Worm (Caenorhabditis elegans) whole organism, L4 larva: ENCODE data around the gene thn-1.
A peak's percentile ranks its signal among the peaks of the same experiment; 100 is the strongest.

Experiments
- F26F4.8 ChIP-seq: fragments of 200-800 bp; sonication (Bioruptor generic); conservative IDR thresholded peaks from 2 replicates; pipeline ENCODE4 v1.3.6; 2022; ENCODE audit warnings: missing genetic modification characterization, missing compliant biosample characterization
- T20F7.1 ChIP-seq: fragments of 200-800 bp; sonication (Bioruptor generic); optimal IDR thresholded peaks from 2 replicates; lab custom pipeline; 2018; ENCODE audit warnings: mild to moderate bottlenecking, missing genetic modification characterization, missing compliant biosample characterization
- Y48G9A.11 ChIP-seq: fragments of 200-800 bp; sonication (Bioruptor generic); IDR thresholded peaks from 2 replicates; pipeline ENCODE4 v1.3.6; 2022; ENCODE audit warnings: missing genetic modification reagents, missing genetic modification characterization, missing compliant biosample characterization
- Y5F2A.4 ChIP-seq: fragments of 200-800 bp; sonication (Bioruptor generic); optimal IDR thresholded peaks from 2 replicates; lab custom pipeline; 2018; ENCODE audit warnings: mild to moderate bottlenecking, missing genetic modification characterization, missing compliant biosample characterization
- Y75B8A.6 ChIP-seq: fragments of 200-800 bp; sonication (Bioruptor generic); IDR thresholded peaks from 2 replicates; pipeline ENCODE4 v1.3.6; 2022; ENCODE audit warnings: missing genetic modification reagents, missing genetic modification characterization, missing compliant biosample characterization
- ZK546.5 ChIP-seq, 2 experiments: sonication (generic microtip); optimal IDR thresholded peaks; 2 replicates each; lab custom pipeline; 2017; ENCODE audit warnings: missing biosample characterization in 2 of 2, missing genetic modification characterization in 2 of 2
- aha-1 ChIP-seq: fragments of 150-350 bp; peaks from one replicate; lab custom pipeline; 2014; ENCODE audit warnings: missing biosample characterization, missing genetic modification characterization
- ceh-62 ChIP-seq: sonication (generic microtip); optimal IDR thresholded peaks from 2 replicates; lab custom pipeline; 2017; ENCODE audit warnings: missing biosample characterization, missing genetic modification characterization
- ces-1 ChIP-seq: fragments of 150-350 bp; sonication (generic microtip); optimal IDR thresholded peaks from 4 replicates; lab custom pipeline; 2014; ENCODE audit warnings: missing biosample characterization, missing genetic modification reagents, missing genetic modification characterization
- daf-12 ChIP-seq: fragments of 150-350 bp; optimal IDR thresholded peaks from 2 replicates; lab custom pipeline; 2014; ENCODE audit warnings: missing biosample characterization, missing genetic modification reagents, missing genetic modification characterization
- dmd-9 ChIP-seq: fragments of 200-800 bp; sonication (Bioruptor generic); IDR thresholded peaks from 2 replicates; pipeline ENCODE4 v1.3.6; 2022; ENCODE audit warnings: missing genetic modification reagents, missing genetic modification characterization, missing compliant biosample characterization
- dpl-1 ChIP-seq: fragments of 150-350 bp; optimal IDR thresholded peaks from 2 replicates; lab custom pipeline; 2014; ENCODE audit warnings: missing biosample characterization, missing genetic modification reagents, missing genetic modification characterization
- duxl-1 ChIP-seq: sonication (generic microtip); optimal IDR thresholded peaks from 2 replicates; lab custom pipeline; 2016; ENCODE audit warnings: mild to moderate bottlenecking, missing genetic modification characterization, moderate library complexity, missing compliant biosample characterization; ENCODE audit not compliant: poor library complexity
- dve-1 ChIP-seq: sonication (generic microtip); optimal IDR thresholded peaks from 2 replicates; lab custom pipeline; 2017; ENCODE audit warnings: antibody characterized with exemption, mild to moderate bottlenecking, missing genetic modification characterization, missing compliant biosample characterization; ENCODE audit not compliant: insufficient read depth
- hlh-11 ChIP-seq: fragments of 200-800 bp; sonication (Bioruptor generic); optimal IDR thresholded peaks from 2 replicates; lab custom pipeline; 2018; ENCODE audit warnings: mild to moderate bottlenecking, missing genetic modification characterization, missing compliant biosample characterization
- hlh-30 ChIP-seq: sonication (generic microtip); optimal IDR thresholded peaks from 2 replicates; lab custom pipeline; 2017; ENCODE audit warnings: antibody characterized with exemption, mild to moderate bottlenecking, missing genetic modification characterization, missing compliant biosample characterization; ENCODE audit not compliant: insufficient read depth
- lin-15B ChIP-seq: fragments of 150-350 bp; sonication (generic microtip); optimal IDR thresholded peaks from 3 replicates; lab custom pipeline; 2014; ENCODE audit warnings: missing biosample characterization, missing genetic modification characterization
- lin-39 ChIP-seq: fragments of 150-350 bp; optimal IDR thresholded peaks from 2 replicates; lab custom pipeline; 2014; ENCODE audit warnings: missing biosample characterization, missing genetic modification reagents, missing genetic modification characterization
- lsy-2 ChIP-seq, 2 experiments: fragments of 150-350 bp in 1 of 2; sonication (generic microtip) in 1 of 2; optimal IDR thresholded peaks; 2 replicates each; lab custom pipeline; 2014 to 2017; ENCODE audit warnings: missing biosample characterization in 2 of 2, missing genetic modification characterization in 2 of 2
- mdl-1 ChIP-seq, 2 experiments: fragments of 150-350 bp in 1 of 2; sonication (generic microtip) in 1 of 2; optimal IDR thresholded peaks; 2 replicates each; lab custom pipeline; 2014 to 2017; ENCODE audit warnings: missing biosample characterization in 2 of 2, missing genetic modification characterization in 2 of 2
- mep-1 ChIP-seq: fragments of 150-350 bp; sonication (generic microtip); optimal IDR thresholded peaks from 3 replicates; lab custom pipeline; 2014; ENCODE audit warnings: missing biosample characterization, missing genetic modification characterization
- mxl-2 ChIP-seq: fragments of 200-800 bp; sonication (Bioruptor generic); conservative IDR thresholded peaks from 2 replicates; pipeline ENCODE4 v1.3.6; 2022; ENCODE audit warnings: missing genetic modification reagents, missing genetic modification characterization, missing compliant biosample characterization
- mxl-3 ChIP-seq: fragments of 200-800 bp; sonication (Bioruptor generic); optimal IDR thresholded peaks from 2 replicates; lab custom pipeline; 2018; ENCODE audit warnings: mild to moderate bottlenecking, missing genetic modification characterization, missing compliant biosample characterization
- nhr-10 ChIP-seq: fragments of 150-350 bp; optimal IDR thresholded peaks from 2 replicates; lab custom pipeline; 2014; ENCODE audit warnings: missing biosample characterization, missing genetic modification characterization
- nhr-102 ChIP-seq: sonication (generic microtip); optimal IDR thresholded peaks from 2 replicates; lab custom pipeline; 2016; ENCODE audit warnings: mild to moderate bottlenecking, missing genetic modification characterization, moderate library complexity, missing compliant biosample characterization
- nhr-11 ChIP-seq: fragments of 150-350 bp; optimal IDR thresholded peaks from 2 replicates; lab custom pipeline; 2014; ENCODE audit warnings: missing biosample characterization, missing genetic modification characterization
- nhr-111 ChIP-seq: fragments of 200-800 bp; sonication (Bioruptor generic); optimal IDR thresholded peaks from 2 replicates; lab custom pipeline; 2018; ENCODE audit warnings: mild to moderate bottlenecking, missing genetic modification characterization, missing compliant biosample characterization
- nhr-25 ChIP-seq: sonication (generic microtip); optimal IDR thresholded peaks from 2 replicates; lab custom pipeline; 2017; ENCODE audit warnings: missing genetic modification characterization, mild to moderate bottlenecking, missing compliant biosample characterization, antibody characterized with exemption, moderate library complexity, borderline replicate concordance; ENCODE audit not compliant: insufficient read depth
- nhr-28 ChIP-seq: fragments of 150-350 bp; optimal IDR thresholded peaks from 2 replicates; lab custom pipeline; 2014; ENCODE audit warnings: missing biosample characterization, missing genetic modification characterization
- nhr-41 ChIP-seq: fragments of 200-800 bp; sonication (Bioruptor generic); IDR thresholded peaks from 2 replicates; pipeline ENCODE4 v1.3.6; 2022; ENCODE audit warnings: missing genetic modification reagents, missing genetic modification characterization, missing compliant biosample characterization
- nhr-48 ChIP-seq: sonication (generic microtip); optimal IDR thresholded peaks from 2 replicates; lab custom pipeline; 2016; ENCODE audit warnings: mild to moderate bottlenecking, missing genetic modification characterization, missing compliant biosample characterization
- nhr-76 ChIP-seq: fragments of 150-350 bp; optimal IDR thresholded peaks from 2 replicates; lab custom pipeline; 2014; ENCODE audit warnings: missing biosample characterization, missing genetic modification characterization
- nhr-77 ChIP-seq: fragments of 150-350 bp; optimal IDR thresholded peaks from 2 replicates; lab custom pipeline; 2014; ENCODE audit warnings: missing biosample characterization, missing genetic modification characterization
- pqm-1 ChIP-seq: sonication (generic microtip); optimal IDR thresholded peaks from 2 replicates; lab custom pipeline; 2017; ENCODE audit warnings: missing biosample characterization, missing genetic modification characterization
- rbr-2 ChIP-seq: sonication (generic microtip); optimal IDR thresholded peaks from 2 replicates; lab custom pipeline; 2016; ENCODE audit warnings: missing genotype, missing genetic modification characterization, missing compliant biosample characterization
- tra-1 ChIP-seq: fragments of 200-800 bp; sonication (Bioruptor generic); IDR thresholded peaks from 2 replicates; pipeline ENCODE4 v1.3.6; 2022; ENCODE audit warnings: missing genetic modification reagents, missing genetic modification characterization, missing compliant biosample characterization
- unc-39 ChIP-seq: sonication (generic microtip); optimal IDR thresholded peaks from 2 replicates; lab custom pipeline; 2017; ENCODE audit warnings: missing biosample characterization, missing genetic modification characterization
- unc-62 ChIP-seq, 3 experiments: fragments of 150-350 bp in 1 of 3; sonication (generic microtip); optimal IDR thresholded peaks in 2 of 3; peaks in 1 of 3; 1 replicate in 1 of 3; 2 replicates in 2 of 3; lab custom pipeline; 2014 to 2017; ENCODE audit warnings: missing biosample characterization in 3 of 3, missing genetic modification characterization in 3 of 3, missing genetic modification reagents in 3 of 3, missing genotype in 1 of 3
- zag-1 ChIP-seq: fragments of 150-350 bp; optimal IDR thresholded peaks from 2 replicates; lab custom pipeline; 2014; ENCODE audit warnings: missing biosample characterization, missing genetic modification characterization

Gene thn-1

ce11 chrIV:12391003-12391637, 11.2 kb downstream of the thn-1 start, which contains the start of the genes rps-23 and dpm-3 (continued):
- TF ChIP-seq nhr-10 (tag; lab: Kevin White, UChicago) (no peak), duxl-1 (tag; lab: Kevin White, UChicago) (peak; percentile 91), ceh-62 (tag; lab: Kevin White, UChicago) (no peak), nhr-41 (GFP tag; lab: Robert Waterston, UW) (no peak), Y48G9A.11 (peak; percentile 88), mxl-2 (GFP tag; lab: Robert Waterston, UW) (0 out of 2 replicates have a peak, but pooled peaks have one; percentile 58), rbr-2 (tag; lab: Kevin White, UChicago) (peak; percentile 90), nhr-76 (tag; lab: Kevin White, UChicago) (peak; percentile 29), nhr-11 (tag; lab: Kevin White, UChicago) (peak; percentile 93), dmd-9 (GFP tag; lab: Robert Waterston, UW) (peak; percentile 97), mdl-1 (tag; optimal IDR thresholded peaks at IDR 0.05; lab: Kevin White, UChicago) (peak; percentile 29 to 67), ces-1 (peak; percentile 16), hlh-11 (tag; lab: Kevin White, UChicago) (peak; percentile 97), nhr-48 (tag; lab: Kevin White, UChicago) (peak; percentile 63)

DNA sequence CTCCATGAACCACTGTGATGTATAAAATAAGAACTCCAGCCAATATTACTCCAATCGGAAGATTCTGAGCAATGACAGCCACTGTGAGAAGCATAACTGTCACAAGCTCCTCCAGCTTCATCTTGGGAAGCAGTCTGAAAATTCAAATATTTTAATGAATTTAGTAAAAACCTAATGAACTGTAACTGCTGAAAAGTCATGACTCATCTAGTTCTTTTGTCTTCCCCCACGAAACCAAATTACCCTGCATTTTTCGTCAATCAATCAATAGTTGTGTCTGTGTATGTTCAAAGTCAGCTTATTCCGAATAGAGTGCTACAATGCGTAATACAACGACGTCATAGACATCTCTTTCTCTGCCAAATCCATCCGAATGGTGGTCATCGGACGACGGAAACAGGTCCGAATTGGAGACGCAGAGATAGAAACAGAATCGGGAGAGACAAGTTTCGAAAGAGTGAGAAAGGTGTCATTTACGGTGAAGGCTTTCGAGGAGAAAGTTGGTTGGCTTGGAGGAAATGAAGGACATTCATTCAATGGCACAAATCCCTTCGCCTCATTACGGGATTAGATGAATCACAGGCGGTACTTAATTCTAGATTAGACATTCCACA, 16.9 kb downstream of the thn-1 start:
- TF ChIP-seq nhr-41 (GFP tag; lab: Robert Waterston, UW), result no peak
- no peak for TF ChIP-seq tra-1
- TF ChIP-seq nhr-102 (tag; lab: Kevin White, UChicago), result no peak
- TF ChIP-seq ZK546.5 (tag; optimal IDR thresholded peaks at IDR 0.05; lab: Kevin White, UChicago), result no peak
- TF ChIP-seq zag-1, result no peak
- peak; percentile 44 for TF ChIP-seq mxl-3 (GFP tag; lab: Kevin White, UChicago)
- peak; percentile 46 for TF ChIP-seq nhr-48 (tag; lab: Kevin White, UChicago)
- no peak for TF ChIP-seq nhr-111
- no peak for TF ChIP-seq F26F4.8
- TF ChIP-seq dve-1 (tag; lab: Kevin White, UChicago), result no peak
- TF ChIP-seq dmd-9 (GFP tag; lab: Robert Waterston, UW), result no peak
- TF ChIP-seq hlh-11 (tag; lab: Kevin White, UChicago), result peak; percentile 52
- peak in 1 of 2 experiments; percentile 51 for TF ChIP-seq lsy-2 (tag; optimal IDR thresholded peaks at IDR 0.05; lab: Kevin White, UChicago)
- no peak for TF ChIP-seq daf-12
- no peak for TF ChIP-seq Y75B8A.6 (GFP tag; lab: Robert Waterston, UW)
- no peak for TF ChIP-seq T20F7.1 (GFP tag; lab: Kevin White, UChicago)
- peak; percentile 48 for TF ChIP-seq nhr-28 (tag; lab: Kevin White, UChicago)
- TF ChIP-seq nhr-77, result no peak
- peak; percentile 59 for TF ChIP-seq hlh-30 (tag; lab: Kevin White, UChicago)
- peak; percentile 81 for TF ChIP-seq aha-1 (tag; lab: Kevin White, UChicago)
- peak; percentile 13 for TF ChIP-seq dpl-1 (GFP tag; lab: Kevin White, UChicago)
- TF ChIP-seq mep-1, result no peak
- no peak for TF ChIP-seq Y5F2A.4 (GFP tag; lab: Kevin White, UChicago)
- TF ChIP-seq unc-62 (GFP tag; optimal IDR thresholded peaks at IDR 0.05 in 1 of 2; lab: Kevin White, UChicago), result peak in 1 of 2 experiments; percentile 57
- no peak for TF ChIP-seq unc-62 (tag; optimal IDR thresholded peaks at IDR 0.05; lab: Kevin White, UChicago)
- no peak for TF ChIP-seq pqm-1 (tag; lab: Kevin White, UChicago)
- no peak for TF ChIP-seq lin-15B
- peak; percentile 8 for TF ChIP-seq nhr-25 (tag; lab: Kevin White, UChicago)
- no peak for TF ChIP-seq unc-39 (tag; lab: Kevin White, UChicago)
- no peak for TF ChIP-seq lin-39 (tag; lab: Kevin White, UChicago)
- no peak for TF ChIP-seq nhr-76 (tag; lab: Kevin White, UChicago)
